Worm (Caenorhabditis elegans) whole organism, young adult: ENCODE data around the gene frpr-10.

ENCODE experiments used
- Y79H2A.3 ChIP-seq: fragments of 200-800 bp; sonication (Bioruptor generic); conservative IDR thresholded peaks from 2 replicates; pipeline ENCODE4 v1.3.6; 2022; ENCODE audit warnings: missing genetic modification reagents, missing genetic modification characterization, missing compliant biosample characterization
- ceh-27 ChIP-seq: fragments of 200-800 bp; sonication (Bioruptor generic); optimal IDR thresholded peaks from 2 replicates; lab custom pipeline; 2018; ENCODE audit warnings: mild to moderate bottlenecking, missing genetic modification characterization, moderate library complexity, missing compliant biosample characterization
- lsl-1 ChIP-seq: fragments of 200-800 bp; sonication (Bioruptor generic); optimal IDR thresholded peaks from 2 replicates; lab custom pipeline; 2018; ENCODE audit warnings: mild to moderate bottlenecking, missing genetic modification characterization, moderate library complexity, missing compliant biosample characterization

DNA sequence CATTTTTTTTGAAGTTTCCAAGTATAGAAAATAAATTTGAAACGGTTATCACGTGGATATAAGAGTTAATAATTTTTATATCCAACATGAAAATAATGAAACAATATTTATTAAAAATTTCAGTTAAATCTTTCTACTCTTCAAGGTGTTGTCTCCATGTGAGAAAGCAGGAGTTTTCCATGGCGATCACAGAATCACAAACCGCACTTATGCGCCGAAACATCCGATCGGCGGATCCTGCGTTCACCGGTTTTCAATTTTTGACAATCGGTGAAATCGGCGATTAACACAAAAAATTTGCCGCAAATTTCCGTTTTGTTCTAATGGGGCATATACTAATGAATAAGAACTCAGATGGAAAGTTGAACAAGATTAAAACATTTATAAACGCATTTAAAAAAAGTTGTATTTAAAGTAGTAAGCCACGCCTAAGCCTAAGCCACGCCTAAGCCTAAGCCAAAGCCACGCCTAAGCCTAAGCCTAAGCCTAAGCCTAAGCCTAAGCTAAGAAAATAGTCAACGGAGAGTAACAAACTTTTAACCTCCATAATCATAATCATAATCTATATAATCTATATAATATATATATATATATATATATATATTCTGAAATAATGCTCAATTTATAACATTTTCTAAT, 64.5 kb downstream of the frpr-10 start, which contains the start of gene C26B2.2:
- TF ChIP-seq ceh-27 (GFP tag; lab: Kevin White, UChicago) (no peak), lsl-1 (GFP tag; lab: Kevin White, UChicago) (no peak), Y79H2A.3 (GFP tag; lab: Robert Waterston, UW) (no peak)
